Worm (Caenorhabditis elegans) whole organism, late embryonic: ENCODE data around the gene upb-1.

Experiments used
- C08G9.2 ChIP-seq: sonication (generic microtip); optimal IDR thresholded peaks from 2 replicates; lab custom pipeline; 2016; ENCODE audit warnings: mild to moderate bottlenecking, missing genetic modification characterization, moderate library complexity, missing compliant biosample characterization
- F13H6.1 ChIP-seq: sonication (generic microtip); optimal IDR thresholded peaks from 2 replicates; lab custom pipeline; 2016; ENCODE audit warnings: missing genetic modification characterization, missing compliant biosample characterization
- K02D7.2 ChIP-seq: sonication (generic microtip); optimal IDR thresholded peaks from 2 replicates; lab custom pipeline; 2017; ENCODE audit warnings: mild to moderate bottlenecking, missing genetic modification characterization, missing compliant biosample characterization
- K09A11.1 ChIP-seq: sonication (generic microtip); optimal IDR thresholded peaks from 2 replicates; lab custom pipeline; 2017; ENCODE audit warnings: antibody characterized with exemption, mild to moderate bottlenecking, missing genetic modification characterization, missing compliant biosample characterization; ENCODE audit not compliant: insufficient read depth
- Y22D7AL.16 ChIP-seq: sonication (generic microtip); optimal IDR thresholded peaks from 2 replicates; lab custom pipeline; 2016; ENCODE audit warnings: missing genetic modification characterization, missing compliant biosample characterization
- ceh-14 ChIP-seq: sonication (generic microtip); optimal IDR thresholded peaks from 2 replicates; lab custom pipeline; 2016; ENCODE audit warnings: missing genotype, missing genetic modification characterization, missing compliant biosample characterization
- ceh-18 ChIP-seq: sonication (generic microtip); optimal IDR thresholded peaks from 2 replicates; lab custom pipeline; 2016; ENCODE audit warnings: missing genetic modification characterization, missing compliant biosample characterization
- ceh-30 ChIP-seq: fragments of 150-350 bp; optimal IDR thresholded peaks from 2 replicates; lab custom pipeline; 2014; ENCODE audit warnings: missing biosample characterization, missing genetic modification characterization
- ceh-31 ChIP-seq: sonication (generic microtip); optimal IDR thresholded peaks from 2 replicates; lab custom pipeline; 2016; ENCODE audit warnings: missing genetic modification characterization, missing compliant biosample characterization
- ceh-34 ChIP-seq: sonication (generic microtip); optimal IDR thresholded peaks from 2 replicates; lab custom pipeline; 2016; ENCODE audit warnings: mild to moderate bottlenecking, missing genetic modification characterization, missing compliant biosample characterization
- ceh-45 ChIP-seq: fragments of 200-800 bp; sonication (Bioruptor generic); IDR thresholded peaks from 2 replicates; pipeline ENCODE4 v1.3.6; 2022; ENCODE audit warnings: missing genetic modification reagents, missing genetic modification characterization, missing compliant biosample characterization
- che-1 ChIP-seq: sonication (generic microtip); optimal IDR thresholded peaks from 2 replicates; lab custom pipeline; 2016; ENCODE audit warnings: mild to moderate bottlenecking, missing genetic modification characterization, missing compliant biosample characterization
- dve-1 ChIP-seq: sonication (generic microtip); optimal IDR thresholded peaks from 2 replicates; lab custom pipeline; 2017; ENCODE audit warnings: antibody characterized with exemption, mild to moderate bottlenecking, missing genetic modification characterization, missing compliant biosample characterization
- elt-4 ChIP-seq: sonication (generic microtip); optimal IDR thresholded peaks from 2 replicates; lab custom pipeline; 2016; ENCODE audit warnings: missing genetic modification characterization, missing compliant biosample characterization
- fax-1 ChIP-seq: sonication (generic microtip); optimal IDR thresholded peaks from 2 replicates; lab custom pipeline; 2016; ENCODE audit warnings: missing genotype, missing genetic modification characterization, missing compliant biosample characterization
- fkh-6 ChIP-seq: sonication (generic microtip); optimal IDR thresholded peaks from 2 replicates; lab custom pipeline; 2016; ENCODE audit warnings: missing genetic modification characterization, missing compliant biosample characterization
- gmeb-2 ChIP-seq: sonication (generic microtip); optimal IDR thresholded peaks from 2 replicates; lab custom pipeline; 2016; ENCODE audit warnings: missing genetic modification characterization, inconsistent platforms, missing compliant biosample characterization
- hlh-13 ChIP-seq: fragments of 200-800 bp; sonication (Bioruptor generic); optimal IDR thresholded peaks from 2 replicates; lab custom pipeline; 2018; ENCODE audit warnings: mild to moderate bottlenecking, missing genetic modification characterization, missing compliant biosample characterization
- hlh-15 ChIP-seq: sonication (generic microtip); optimal IDR thresholded peaks from 2 replicates; lab custom pipeline; 2016; ENCODE audit warnings: missing genetic modification characterization, missing compliant biosample characterization
- madf-2 ChIP-seq: sonication (generic microtip); optimal IDR thresholded peaks from 2 replicates; lab custom pipeline; 2017; ENCODE audit warnings: missing genetic modification characterization, missing compliant biosample characterization
- mec-3 ChIP-seq: sonication (generic microtip); optimal IDR thresholded peaks from 2 replicates; lab custom pipeline; 2016; ENCODE audit warnings: borderline replicate concordance, missing genetic modification characterization, missing compliant biosample characterization
- nfya-1 ChIP-seq: sonication (generic microtip); optimal IDR thresholded peaks from 2 replicates; lab custom pipeline; 2017; ENCODE audit warnings: missing genetic modification characterization, mild to moderate bottlenecking, missing compliant biosample characterization, antibody characterized with exemption, moderate library complexity
- odd-2 ChIP-seq: sonication (generic microtip); optimal IDR thresholded peaks from 2 replicates; lab custom pipeline; 2017; ENCODE audit warnings: antibody characterized with exemption, mild to moderate bottlenecking, missing genetic modification characterization, missing compliant biosample characterization
- pag-3 ChIP-seq: sonication (generic microtip); optimal IDR thresholded peaks from 2 replicates; lab custom pipeline; 2016; ENCODE audit warnings: missing compliant biosample characterization, missing genetic modification characterization, borderline replicate concordance
- pat-9 ChIP-seq: fragments of 200-800 bp; sonication (Bioruptor generic); optimal IDR thresholded peaks from 2 replicates; lab custom pipeline; 2018; ENCODE audit warnings: mild to moderate bottlenecking, missing genetic modification characterization, moderate library complexity, missing compliant biosample characterization
- pha-2 ChIP-seq: sonication (generic microtip); optimal IDR thresholded peaks from 2 replicates; lab custom pipeline; 2017; ENCODE audit warnings: mild to moderate bottlenecking, missing genetic modification characterization, missing compliant biosample characterization
- pha-4 ChIP-seq: fragments of 150-350 bp; optimal IDR thresholded peaks from 2 replicates; lab custom pipeline; 2018; ENCODE audit warnings: missing biosample characterization, missing genetic modification reagents, missing genetic modification characterization
- pros-1 ChIP-seq: fragments of 150-350 bp; optimal IDR thresholded peaks from 2 replicates; lab custom pipeline; 2014; ENCODE audit warnings: missing biosample characterization, missing genetic modification reagents, missing genetic modification characterization
- ref-2 ChIP-seq: sonication (generic microtip); optimal IDR thresholded peaks from 2 replicates; lab custom pipeline; 2016; ENCODE audit warnings: missing genetic modification characterization, missing compliant biosample characterization
- rnt-1 ChIP-seq: sonication (generic microtip); optimal IDR thresholded peaks from 2 replicates; lab custom pipeline; 2016; ENCODE audit warnings: missing genetic modification characterization, missing compliant biosample characterization
- sdc-2 ChIP-seq: sonication (generic microtip); optimal IDR thresholded peaks from 2 replicates; lab custom pipeline; 2016; ENCODE audit warnings: missing genotype, missing genetic modification characterization, missing compliant biosample characterization
- tbx-2 ChIP-seq: sonication (generic microtip); optimal IDR thresholded peaks from 2 replicates; lab custom pipeline; 2016; ENCODE audit warnings: missing genetic modification characterization, missing compliant biosample characterization
- tbx-7 ChIP-seq: sonication (generic microtip); optimal IDR thresholded peaks from 2 replicates; lab custom pipeline; 2016; ENCODE audit warnings: missing genotype, missing genetic modification characterization, missing compliant biosample characterization
- ttx-3 ChIP-seq: sonication (generic microtip); optimal IDR thresholded peaks from 2 replicates; lab custom pipeline; 2016; ENCODE audit warnings: missing genetic modification reagents, missing genetic modification characterization, missing compliant biosample characterization
- unc-55 ChIP-seq: sonication (generic microtip); optimal IDR thresholded peaks from 2 replicates; lab custom pipeline; 2017; ENCODE audit warnings: missing biosample characterization, missing genetic modification reagents, missing genetic modification characterization
- unc-86 ChIP-seq: sonication (generic microtip); optimal IDR thresholded peaks from 2 replicates; lab custom pipeline; 2016; ENCODE audit warnings: missing genetic modification characterization, missing compliant biosample characterization
- zip-5 ChIP-seq: sonication (generic microtip); optimal IDR thresholded peaks from 2 replicates; lab custom pipeline; 2016; ENCODE audit warnings: missing genetic modification characterization, missing compliant biosample characterization

Gene upb-1

ce11 chrII:6306125-6306524 lies 16.2 kb upstream of the upb-1 start, which contains the start of gene C29F5.8:
Gene C29F5.8 (plus strand): TSS chrII:6306425.
- TF ChIP-seq K02D7.2 (tag; lab: Kevin White, UChicago): no peak
- TF ChIP-seq ceh-34: no peak
- no peak for TF ChIP-seq dve-1 (tag; lab: Kevin White, UChicago)
- TF ChIP-seq tbx-2: no peak
- no peak for TF ChIP-seq ceh-30 (tag; lab: Kevin White, UChicago)
- no peak for TF ChIP-seq elt-4 (tag; lab: Kevin White, UChicago)
- TF ChIP-seq mec-3 (tag; lab: Kevin White, UChicago): no peak
- TF ChIP-seq hlh-15 (tag; lab: Kevin White, UChicago): no peak
- no peak for TF ChIP-seq Y22D7AL.16 (tag; lab: Kevin White, UChicago)
- TF ChIP-seq pat-9 (tag; lab: Kevin White, UChicago): no peak
- no peak for TF ChIP-seq pha-4 (tag; lab: Kevin White, UChicago)

- TF ChIP-seq madf-2 (tag; lab: Kevin White, UChicago) (no peak), tbx-7 (tag; lab: Kevin White, UChicago) (no peak), ttx-3 (tag; lab: Kevin White, UChicago) (no peak), sdc-2 (tag; lab: Kevin White, UChicago) (no peak), ceh-18 (tag; lab: Kevin White, UChicago) (peak; percentile 69), C08G9.2 (tag; lab: Kevin White, UChicago) (no peak), unc-55 (GFP tag; lab: Kevin White, UChicago) (peak; percentile 9), zip-5 (tag; lab: Kevin White, UChicago) (no peak), gmeb-2 (tag; lab: Kevin White, UChicago) (no peak), pha-2 (tag; lab: Kevin White, UChicago) (no peak), K09A11.1 (tag; lab: Kevin White, UChicago) (no peak), pros-1 (tag; lab: Kevin White, UChicago) (no peak), rnt-1 (tag; lab: Kevin White, UChicago) (peak; percentile 29)
Measured at ce11 chrII:6303209-6303740, 13.4 kb upstream of the upb-1 start, which contains the start of gene C29F5.1. Gene C29F5.1 (plus strand): TSS chrII:6303525.

- no peak for TF ChIP-seq tbx-2
- TF ChIP-seq pha-4 (tag; lab: Kevin White, UChicago): no peak
- no peak for TF ChIP-seq unc-86 (tag; lab: Kevin White, UChicago)
Measured at ce11 chrII:6294261-6294660, 4.4 kb upstream of the upb-1 start, which contains the start of gene mps-1. Gene mps-1 (minus strand): TSS chrII:6294361.

ce11 chrII:6292527-6292926 lies 2.6 kb upstream of the upb-1 start, which contains the start of gene nyn-3:
Gene nyn-3 (minus strand): TSS chrII:6292627.
- no peak for TF ChIP-seq ref-2 (tag; lab: Kevin White, UChicago)
- TF ChIP-seq odd-2 (tag; lab: Kevin White, UChicago): no peak
- TF ChIP-seq hlh-15 (tag; lab: Kevin White, UChicago): no peak
- TF ChIP-seq F13H6.1 (tag; lab: Kevin White, UChicago): no peak
- TF ChIP-seq fax-1: no peak
- TF ChIP-seq pat-9 (tag; lab: Kevin White, UChicago): no peak
- no peak for TF ChIP-seq rnt-1 (tag; lab: Kevin White, UChicago)
- no peak for TF ChIP-seq che-1 (tag; lab: Kevin White, UChicago)
- TF ChIP-seq hlh-13 (GFP tag; lab: Kevin White, UChicago): no peak
- no peak for TF ChIP-seq ceh-18 (tag; lab: Kevin White, UChicago)
- TF ChIP-seq ceh-45 (GFP tag; lab: Robert Waterston, UW): no peak
- TF ChIP-seq fkh-6 (tag; lab: Kevin White, UChicago): no peak
- no peak for TF ChIP-seq nfya-1
- no peak for TF ChIP-seq ceh-31
- no peak for TF ChIP-seq ceh-14 (tag; lab: Kevin White, UChicago)
- no peak for TF ChIP-seq pag-3 (tag; lab: Kevin White, UChicago)
